Worm (Caenorhabditis elegans) whole organism, L1 larva: ENCODE measurements around the gene hrg-2.
A peak's percentile ranks its signal among the peaks of the same experiment; 100 is the strongest.

ENCODE experiments used
- C16A3.4 ChIP-seq: fragments of 150-350 bp; optimal IDR thresholded peaks from 2 replicates; lab custom pipeline; 2014; ENCODE audit warnings: missing biosample characterization, missing genetic modification characterization
- C34B4.2 ChIP-seq: sonication (generic microtip); optimal IDR thresholded peaks from 2 replicates; lab custom pipeline; 2017; ENCODE audit warnings: mild to moderate bottlenecking, missing genetic modification characterization, missing compliant biosample characterization
- F16B12.6 ChIP-seq: fragments of 150-350 bp; optimal IDR thresholded peaks from 2 replicates; lab custom pipeline; 2014; ENCODE audit warnings: missing biosample characterization, missing genetic modification characterization
- Y116A8C.19 ChIP-seq: sonication (generic microtip); optimal IDR thresholded peaks from 2 replicates; lab custom pipeline; 2016; ENCODE audit warnings: missing compliant biosample characterization, missing genetic modification characterization, borderline replicate concordance
- aha-1 ChIP-seq: fragments of 150-350 bp; optimal IDR thresholded peaks from 2 replicates; lab custom pipeline; 2014; ENCODE audit warnings: missing biosample characterization, missing genetic modification characterization
- ama-1 ChIP-seq: fragments of 150-350 bp; optimal IDR thresholded peaks from 2 replicates; lab custom pipeline; 2014
- blmp-1 ChIP-seq: fragments of 150-350 bp; optimal IDR thresholded peaks from 2 replicates; lab custom pipeline; 2014; ENCODE audit warnings: missing biosample characterization, missing genetic modification characterization
- ceh-8 ChIP-seq: fragments of 200-800 bp; sonication (Bioruptor generic); optimal IDR thresholded peaks from 2 replicates; lab custom pipeline; 2018; ENCODE audit warnings: mild to moderate bottlenecking, missing genetic modification characterization, moderate library complexity, missing compliant biosample characterization
- dpl-1 ChIP-seq, 3 experiments: fragments of 150-350 bp in 2 of 3; sonication (generic microtip) in 1 of 3; optimal IDR thresholded peaks; 2 replicates each; lab custom pipeline; 2014 to 2017; ENCODE audit warnings: missing biosample characterization in 3 of 3, missing genetic modification characterization in 3 of 3, missing genetic modification reagents in 3 of 3
- efl-1 ChIP-seq, 4 experiments: fragments of 150-350 bp; optimal IDR thresholded peaks in 3 of 4; peaks in 1 of 4; 1 replicate in 1 of 4; 2 replicates in 3 of 4; lab custom pipeline; 2014; ENCODE audit warnings: missing biosample characterization in 2 of 4, missing genetic modification characterization in 2 of 4, missing genetic modification reagents in 2 of 4
- egl-27 ChIP-seq, 2 experiments: fragments of 150-350 bp in 1 of 2; sonication (generic microtip); optimal IDR thresholded peaks; 3 replicates each; lab custom pipeline; 2017 to 2018; ENCODE audit warnings: missing biosample characterization in 2 of 2, missing genetic modification characterization in 2 of 2, missing genetic modification reagents in 2 of 2
- elt-3 ChIP-seq, 6 experiments: fragments of 150-350 bp in 1 of 6; sonication (generic microtip); optimal IDR thresholded peaks; 2 replicates each; lab custom pipeline; 2017 to 2018; ENCODE audit warnings: missing biosample characterization in 6 of 6, missing genetic modification characterization in 6 of 6, inconsistent platforms in 1 of 6
- fkh-10 ChIP-seq: sonication (generic microtip); optimal IDR thresholded peaks from 2 replicates; lab custom pipeline; 2017; ENCODE audit warnings: missing biosample characterization, missing genetic modification reagents, missing genetic modification characterization
- fkh-8 ChIP-seq: sonication (generic microtip); optimal IDR thresholded peaks from 2 replicates; lab custom pipeline; 2016; ENCODE audit warnings: mild to moderate bottlenecking, missing genetic modification characterization, missing compliant biosample characterization
- fos-1 ChIP-seq: fragments of 150-350 bp; optimal IDR thresholded peaks from 2 replicates; lab custom pipeline; 2014; ENCODE audit warnings: missing biosample characterization, missing genetic modification characterization
- hlh-4 ChIP-seq: sonication (generic microtip); optimal IDR thresholded peaks from 2 replicates; lab custom pipeline; 2016; ENCODE audit warnings: mild to moderate bottlenecking, missing genetic modification characterization, missing compliant biosample characterization
- irx-1 ChIP-seq: sonication (generic microtip); optimal IDR thresholded peaks from 2 replicates; lab custom pipeline; 2016; ENCODE audit warnings: missing genetic modification characterization, missing compliant biosample characterization
- lin-14 ChIP-seq: fragments of 200-800 bp; sonication (Bioruptor generic); optimal IDR thresholded peaks from 2 replicates; lab custom pipeline; 2018; ENCODE audit warnings: mild to moderate bottlenecking, missing genetic modification characterization, moderate library complexity, missing compliant biosample characterization
- lin-15B ChIP-seq: fragments of 150-350 bp; sonication (generic microtip); optimal IDR thresholded peaks from 3 replicates; lab custom pipeline; 2014; ENCODE audit warnings: missing biosample characterization, missing genetic modification characterization
- lin-35 ChIP-seq, 2 experiments: fragments of 150-350 bp; optimal IDR thresholded peaks; 2 replicates each; lab custom pipeline; 2014; ENCODE audit warnings: missing biosample characterization in 2 of 2, missing genetic modification characterization in 2 of 2, missing genetic modification reagents in 2 of 2
- lir-3 ChIP-seq: sonication (generic microtip); optimal IDR thresholded peaks from 2 replicates; lab custom pipeline; 2016; ENCODE audit warnings: mild to moderate bottlenecking, missing genetic modification characterization, moderate library complexity, missing compliant biosample characterization; ENCODE audit not compliant: poor library complexity
- mab-9 ChIP-seq: fragments of 200-800 bp; sonication (Bioruptor generic); IDR thresholded peaks from 2 replicates; pipeline ENCODE4 v1.3.6; 2022; ENCODE audit warnings: missing genetic modification reagents, missing genetic modification characterization, missing compliant biosample characterization
- mef-2 ChIP-seq: fragments of 150-350 bp; optimal IDR thresholded peaks from 2 replicates; lab custom pipeline; 2014; ENCODE audit warnings: missing biosample characterization, missing genetic modification characterization
- nhr-11 ChIP-seq: fragments of 150-350 bp; optimal IDR thresholded peaks from 2 replicates; lab custom pipeline; 2014; ENCODE audit warnings: missing biosample characterization, missing genetic modification characterization
- nhr-12 ChIP-seq: sonication (generic microtip); optimal IDR thresholded peaks from 2 replicates; lab custom pipeline; 2017; ENCODE audit warnings: missing biosample characterization, missing genetic modification characterization
- nhr-20 ChIP-seq: sonication (generic microtip); optimal IDR thresholded peaks from 2 replicates; lab custom pipeline; 2016; ENCODE audit warnings: mild to moderate bottlenecking, missing genetic modification characterization, missing compliant biosample characterization
- nhr-47 ChIP-seq: sonication (generic microtip); optimal IDR thresholded peaks from 2 replicates; lab custom pipeline; 2016; ENCODE audit warnings: mild to moderate bottlenecking, missing genetic modification characterization, moderate library complexity, missing compliant biosample characterization
- nhr-71 ChIP-seq: sonication (generic microtip); optimal IDR thresholded peaks from 2 replicates; lab custom pipeline; 2016; ENCODE audit warnings: mild to moderate bottlenecking, missing genetic modification characterization, moderate library complexity, missing compliant biosample characterization
- nhr-77 ChIP-seq: fragments of 150-350 bp; optimal IDR thresholded peaks from 2 replicates; lab custom pipeline; 2014; ENCODE audit warnings: missing biosample characterization, missing genetic modification characterization
- nhr-84 ChIP-seq: sonication (generic microtip); optimal IDR thresholded peaks from 2 replicates; lab custom pipeline; 2017; ENCODE audit warnings: missing biosample characterization, missing genetic modification characterization
- nhr-85 ChIP-seq: sonication (generic microtip); peaks from one replicate; lab custom pipeline; 2016; ENCODE audit warnings: missing genetic modification characterization, inconsistent platforms, missing compliant biosample characterization
- nhr-90 ChIP-seq: sonication (generic microtip); optimal IDR thresholded peaks from 2 replicates; lab custom pipeline; 2016; ENCODE audit warnings: mild to moderate bottlenecking, missing genetic modification characterization, missing compliant biosample characterization; ENCODE audit not compliant: poor library complexity
- pag-3 ChIP-seq: sonication (generic microtip); optimal IDR thresholded peaks from 2 replicates; lab custom pipeline; 2017; ENCODE audit warnings: missing genetic modification characterization, mild to moderate bottlenecking, missing compliant biosample characterization, antibody characterized with exemption, borderline replicate concordance; ENCODE audit not compliant: insufficient read depth
- pax-3 ChIP-seq: fragments of 200-800 bp; sonication (Bioruptor generic); optimal IDR thresholded peaks from 2 replicates; lab custom pipeline; 2018; ENCODE audit warnings: mild to moderate bottlenecking, missing genetic modification characterization, moderate library complexity, missing compliant biosample characterization
- snpc-4 ChIP-seq: fragments of 150-350 bp; optimal IDR thresholded peaks from 2 replicates; lab custom pipeline; 2014; ENCODE audit warnings: missing biosample characterization, missing genetic modification characterization
- snu-23 ChIP-seq: sonication (generic microtip); optimal IDR thresholded peaks from 2 replicates; lab custom pipeline; 2016; ENCODE audit warnings: missing genetic modification characterization, missing compliant biosample characterization
- swsn-7 ChIP-seq: sonication (generic microtip); optimal IDR thresholded peaks from 2 replicates; lab custom pipeline; 2016; ENCODE audit warnings: missing genetic modification characterization, missing compliant biosample characterization
- tbx-2 ChIP-seq: sonication (generic microtip); optimal IDR thresholded peaks from 2 replicates; lab custom pipeline; 2016; ENCODE audit warnings: missing genetic modification characterization, missing compliant biosample characterization
- tlp-1 ChIP-seq: fragments of 150-350 bp; optimal IDR thresholded peaks from 2 replicates; lab custom pipeline; 2014; ENCODE audit warnings: missing biosample characterization, missing genetic modification characterization
- unc-130 ChIP-seq: fragments of 150-350 bp; optimal IDR thresholded peaks from 2 replicates; lab custom pipeline; 2017; ENCODE audit warnings: missing biosample characterization, missing genetic modification characterization, inconsistent platforms
- unc-30 ChIP-seq: sonication (generic microtip); optimal IDR thresholded peaks from 2 replicates; lab custom pipeline; 2017; ENCODE audit warnings: missing biosample characterization, missing genetic modification characterization
- unc-62 ChIP-seq: fragments of 150-350 bp; optimal IDR thresholded peaks from 2 replicates; lab custom pipeline; 2014; ENCODE audit warnings: missing biosample characterization, missing genetic modification reagents, missing genetic modification characterization
- unc-86 ChIP-seq: sonication (generic microtip); optimal IDR thresholded peaks from 2 replicates; lab custom pipeline; 2016; ENCODE audit warnings: missing genetic modification characterization, missing compliant biosample characterization
- xbp-1 ChIP-seq: sonication (generic microtip); optimal IDR thresholded peaks from 2 replicates; lab custom pipeline; 2016; ENCODE audit warnings: missing genetic modification characterization, missing compliant biosample characterization
- zag-1 ChIP-seq: fragments of 150-350 bp; optimal IDR thresholded peaks from 2 replicates; lab custom pipeline; 2014; ENCODE audit warnings: missing biosample characterization, missing genetic modification characterization
- zip-4 ChIP-seq: fragments of 200-800 bp; sonication (Bioruptor generic); optimal IDR thresholded peaks from 2 replicates; lab custom pipeline; 2018; ENCODE audit warnings: mild to moderate bottlenecking, missing genetic modification characterization, moderate library complexity, missing compliant biosample characterization
- ztf-11 ChIP-seq, 2 experiments: sonication (generic microtip); optimal IDR thresholded peaks; 2 replicates each; lab custom pipeline; 2016 to 2017; ENCODE audit warnings: missing genetic modification characterization in 2 of 2, missing biosample characterization in 1 of 2, missing compliant biosample characterization in 1 of 2

hrg-2 gene

DNA sequence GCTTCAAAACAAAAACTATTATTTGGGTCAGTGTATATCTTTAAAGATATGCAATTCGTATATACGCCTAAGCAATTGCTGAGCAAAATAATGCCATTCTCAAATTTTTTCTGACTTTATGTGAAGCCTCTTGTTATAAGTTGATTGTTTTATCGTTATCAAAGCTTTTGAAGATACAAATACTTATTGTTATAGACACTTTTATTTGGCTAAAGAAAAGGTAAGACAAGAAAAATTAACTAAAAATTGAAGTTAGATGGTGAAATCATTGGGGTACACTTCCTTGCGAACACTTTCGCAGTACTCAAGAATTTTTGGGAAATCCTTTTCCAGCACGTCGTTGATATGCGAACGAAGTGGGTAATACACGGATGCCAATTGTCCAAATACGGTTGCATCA lies 2.0 kb upstream of the hrg-2 start:
- TF ChIP-seq efl-1 (optimal IDR thresholded peaks at IDR 0.05; lab: Kevin White, UChicago) (no peak), efl-1 (GFP tag; optimal IDR thresholded peaks at IDR 0.05 in 1 of 2; lab: Kevin White, UChicago) (peak in 1 of 2 experiments; percentile 87), nhr-84 (tag; lab: Kevin White, UChicago) (no peak), pax-3 (no peak), zip-4 (GFP tag; lab: Kevin White, UChicago) (no peak), mef-2 (tag; lab: Kevin White, UChicago) (no peak), zag-1 (tag; lab: Kevin White, UChicago) (no peak)
- TF ChIP-seq, all 84 proteins: peak for 1

ce11 chrV:12411909-12412308 lies 1.6 kb upstream of the hrg-2 start, which contains the start of gene cdr-7:
TSS of gene cdr-7 (minus strand) at chrV:12412113.
- TF ChIP-seq elt-3 (tag; optimal IDR thresholded peaks at IDR 0.05; lab: Kevin White, UChicago) = peak in 3 of 6 experiments; percentile 7 to 80 (median 67)
- peak; percentile 41 for TF ChIP-seq lin-14
- TF ChIP-seq mab-9 (GFP tag; lab: Robert Waterston, UW) = no peak
- no peak for TF ChIP-seq Y116A8C.19 (tag; lab: Kevin White, UChicago)
- TF ChIP-seq nhr-20 (tag; lab: Kevin White, UChicago) = peak; percentile 0
- TF ChIP-seq hlh-4 = no peak
- TF ChIP-seq nhr-85 (tag; lab: Kevin White, UChicago) = peak; percentile 86

DNA sequence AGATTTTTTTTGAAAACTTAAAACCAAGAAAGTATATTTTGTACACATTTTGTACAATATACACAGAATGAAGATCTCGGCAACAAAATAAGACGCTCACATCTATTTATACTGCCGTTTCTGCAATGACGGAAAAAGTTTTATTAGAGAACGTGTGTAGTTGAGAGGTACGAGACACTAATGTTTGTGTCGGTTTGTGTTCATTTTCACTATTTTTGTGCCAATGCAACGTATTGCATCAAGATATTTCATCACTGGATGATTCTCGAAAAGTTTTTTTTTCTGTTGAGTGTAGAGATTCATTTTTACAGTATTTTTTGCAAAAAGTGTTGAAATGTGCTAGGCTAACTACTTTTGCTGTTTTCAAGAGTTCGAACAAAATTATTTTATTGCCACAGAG lies 1.3 kb downstream of the hrg-2 start:
- no peak for TF ChIP-seq zag-1 (tag; lab: Kevin White, UChicago)
- TF ChIP-seq unc-30 (tag; lab: Kevin White, UChicago) = no peak
- TF ChIP-seq xbp-1 (tag; lab: Kevin White, UChicago) = peak; percentile 62
- TF ChIP-seq ztf-11 (tag; optimal IDR thresholded peaks at IDR 0.05; lab: Kevin White, UChicago) = no peak
- peak; percentile 37 for TF ChIP-seq snu-23
- no peak for TF ChIP-seq fos-1 (tag; lab: Kevin White, UChicago)
- no peak for TF ChIP-seq nhr-47 (tag; lab: Kevin White, UChicago)
- no peak for TF ChIP-seq nhr-90
- TF ChIP-seq nhr-11 (tag; lab: Kevin White, UChicago) = no peak
- no peak for TF ChIP-seq unc-130 (tag; lab: Kevin White, UChicago)
- TF ChIP-seq pax-3 = no peak
- TF ChIP-seq unc-62 (GFP tag; lab: Kevin White, UChicago) = no peak
- peak; percentile 45 for TF ChIP-seq nhr-20 (tag; lab: Kevin White, UChicago)
- no peak for TF ChIP-seq zip-4 (GFP tag; lab: Kevin White, UChicago)
- no peak for TF ChIP-seq lir-3 (tag; lab: Kevin White, UChicago)
- TF ChIP-seq aha-1 (tag; lab: Kevin White, UChicago) = no peak
- no peak for TF ChIP-seq nhr-84 (tag; lab: Kevin White, UChicago)
- TF ChIP-seq dpl-1 (GFP tag; optimal IDR thresholded peaks at IDR 0.05; lab: Kevin White, UChicago) = no peak
- no peak for TF ChIP-seq C16A3.4 (tag; lab: Kevin White, UChicago)
- no peak for TF ChIP-seq pag-3
- peak; percentile 72 for TF ChIP-seq lin-14
- no peak for TF ChIP-seq unc-86 (tag; lab: Kevin White, UChicago)
- no peak for TF ChIP-seq Y116A8C.19 (tag; lab: Kevin White, UChicago)
- TF ChIP-seq ama-1 (lab: Kevin White, UChicago) = no peak
- TF ChIP-seq ceh-8 (GFP tag; lab: Kevin White, UChicago) = no peak
- no peak for TF ChIP-seq fkh-10 (GFP tag; lab: Kevin White, UChicago)
- TF ChIP-seq swsn-7 (tag; lab: Kevin White, UChicago) = no peak
- TF ChIP-seq F16B12.6 (tag; lab: Kevin White, UChicago) = no peak
- TF ChIP-seq mef-2 (tag; lab: Kevin White, UChicago) = no peak
- TF ChIP-seq nhr-77 (tag; lab: Kevin White, UChicago) = no peak
- TF ChIP-seq nhr-71 (tag; lab: Kevin White, UChicago) = peak; percentile 17
- TF ChIP-seq tlp-1 (tag; lab: Kevin White, UChicago) = no peak
- no peak for TF ChIP-seq C34B4.2 (tag; lab: Kevin White, UChicago)
- no peak for TF ChIP-seq tbx-2 (tag; lab: Kevin White, UChicago)
- TF ChIP-seq snpc-4 (tag; lab: Kevin White, UChicago) = no peak
- no peak for TF ChIP-seq egl-27 (tag; optimal IDR thresholded peaks at IDR 0.05; lab: Kevin White, UChicago)
- TF ChIP-seq nhr-12 (tag; lab: Kevin White, UChicago) = no peak
- TF ChIP-seq lin-15B = no peak
- TF ChIP-seq fkh-8 (tag; lab: Kevin White, UChicago) = no peak
- peak in 1 of 2 experiments; percentile 3 for TF ChIP-seq lin-35 (GFP tag; optimal IDR thresholded peaks at IDR 0.05; lab: Kevin White, UChicago)
- no peak for TF ChIP-seq irx-1 (tag; lab: Kevin White, UChicago)
- peak; percentile 48 for TF ChIP-seq blmp-1 (tag; lab: Kevin White, UChicago)
- TF ChIP-seq efl-1 (optimal IDR thresholded peaks at IDR 0.05; lab: Kevin White, UChicago) = peak in 1 of 2 experiments; percentile 34
- TF ChIP-seq efl-1 (GFP tag; optimal IDR thresholded peaks at IDR 0.05 in 1 of 2; lab: Kevin White, UChicago) = no peak
